Fruit fly (Drosophila melanogaster): ENCODE results near the gene ChAT.

DNA sequence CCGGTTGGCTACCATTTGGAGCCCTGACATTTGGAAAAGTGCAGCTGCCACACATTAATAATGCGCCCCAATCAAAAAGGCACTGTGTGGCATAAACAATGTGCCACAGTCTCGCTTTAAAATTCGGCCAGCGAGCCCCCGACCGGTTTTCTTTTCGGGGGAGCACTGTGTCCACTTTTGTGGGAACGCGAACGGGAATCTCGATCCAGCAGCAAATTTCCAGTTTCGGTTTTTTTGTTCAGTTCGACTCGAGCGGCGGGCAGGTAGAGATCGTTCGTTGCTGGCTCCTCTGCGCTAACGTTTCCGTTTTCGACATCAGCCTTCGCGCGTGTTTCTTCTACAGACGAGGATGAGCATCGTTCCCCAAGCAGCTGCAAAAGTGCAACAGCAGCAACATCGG is 36.1 kb upstream of the ChAT start, which contains the start of gene CG7702:
- TF ChIP-seq Ets21C (GFP tag; optimal IDR thresholded peaks at IDR 0.05) (no peak), CG6163 (GFP tag; IDR thresholded peaks at IDR 0.05) (peak; percentile 5; the same call in 1 of the 3 replicates)
